Worm (Caenorhabditis elegans): ENCODE data around the gene his-4.

Gene his-4

DNA sequence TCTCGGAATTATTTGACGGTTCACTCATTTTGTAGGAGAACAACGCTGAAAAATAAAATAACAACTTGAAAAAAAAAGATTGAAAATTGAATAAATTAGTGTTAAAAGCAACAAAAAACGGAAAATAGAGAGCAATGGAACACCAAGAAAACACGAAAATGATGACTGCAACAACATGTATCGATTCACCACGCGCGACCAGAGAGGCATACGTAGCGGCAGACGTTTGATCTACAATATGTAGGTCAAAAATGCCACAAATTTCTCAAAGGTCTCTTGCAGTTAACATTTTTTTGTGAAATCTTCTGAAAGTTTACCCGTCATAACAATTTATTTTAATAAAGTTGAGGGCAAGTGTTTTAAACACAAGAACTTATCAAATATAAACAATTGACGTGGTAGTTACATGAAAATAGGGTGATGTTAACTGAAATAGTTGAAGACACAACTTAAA is 16.7 kb upstream of the his-4 start, which contains the start of gene F14H3.5:
TSS of gene F14H3.5 (minus strand) at position 51 of the 454 bp plus-strand sequence.
- TF ChIP-seq fkh-10 (GFP tag; optimal IDR thresholded peaks at IDR 0.05) (no peak), sdc-2 (tag; optimal IDR thresholded peaks at IDR 0.05) (no peak), rnt-1 (tag; optimal IDR thresholded peaks at IDR 0.05) (no peak), madf-2 (tag; optimal IDR thresholded peaks at IDR 0.05) (no peak), F13H6.1 (tag; optimal IDR thresholded peaks at IDR 0.05) (no peak), ceh-30 (tag; optimal IDR thresholded peaks at IDR 0.05) (no peak), hlh-30 (tag; optimal IDR thresholded peaks at IDR 0.05; ENCODE audit: insufficient read depth) (no peak), lim-6 (tag; optimal IDR thresholded peaks at IDR 0.05) (no peak), hlh-13 (GFP tag; optimal IDR thresholded peaks at IDR 0.05) (no peak), Y22D7AL.16 (tag; optimal IDR thresholded peaks at IDR 0.05) (no peak), K09A11.1 (tag; optimal IDR thresholded peaks at IDR 0.05; ENCODE audit: insufficient read depth) (no peak), npax-4 (tag; optimal IDR thresholded peaks at IDR 0.05) (no peak)

ce11 chrV:16055031-16055430 is 14.7 kb upstream of the his-4 start, which contains the start of gene F14H3.4:
F14H3.4 (minus strand) TSS chrV:16055072.
- TF ChIP-seq pha-4 (tag; optimal IDR thresholded peaks at IDR 0.05): no peak
- no peak for TF ChIP-seq ceh-34 (tag; optimal IDR thresholded peaks at IDR 0.05)
- TF ChIP-seq hlh-6 (tag; optimal IDR thresholded peaks at IDR 0.05): no peak
- no peak for TF ChIP-seq fkh-10 (GFP tag; optimal IDR thresholded peaks at IDR 0.05)
- no peak for TF ChIP-seq ceh-24 (tag; optimal IDR thresholded peaks at IDR 0.05)
- no peak for TF ChIP-seq fkh-6 (tag; optimal IDR thresholded peaks at IDR 0.05)
- TF ChIP-seq F13H6.1 (tag; optimal IDR thresholded peaks at IDR 0.05): no peak
- TF ChIP-seq sox-2 (GFP tag; IDR thresholded peaks at IDR 0.05): no peak
- no peak for TF ChIP-seq hlh-13 (GFP tag; optimal IDR thresholded peaks at IDR 0.05)
- no peak for TF ChIP-seq hlh-15 (tag; optimal IDR thresholded peaks at IDR 0.05)
- no peak for TF ChIP-seq pha-2 (tag; optimal IDR thresholded peaks at IDR 0.05)
- no peak for TF ChIP-seq K02D7.2 (tag; optimal IDR thresholded peaks at IDR 0.05)

DNA sequence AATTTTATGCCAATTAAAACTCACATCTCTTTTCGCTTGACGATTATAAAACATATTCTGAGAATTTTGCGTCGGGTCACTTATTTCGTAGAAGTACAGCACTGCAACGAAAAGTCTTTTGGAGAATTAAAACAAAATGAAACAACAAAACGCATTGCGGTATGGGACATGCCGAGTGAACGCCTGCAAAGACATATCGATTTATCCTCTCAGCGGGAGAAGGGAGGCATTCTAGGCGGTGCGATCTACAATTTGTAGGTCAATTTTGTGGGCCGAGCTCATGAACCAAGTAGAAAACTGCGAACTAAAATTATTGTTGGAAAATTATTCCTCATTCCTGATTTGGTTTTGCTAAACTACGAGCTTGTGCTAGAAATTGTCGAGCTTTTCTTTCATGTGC is 13.1 kb upstream of the his-4 start, which contains the start of gene F14H3.3:
TSS of gene F14H3.3 (minus strand) at position 101 of the 400 bp plus-strand sequence.
- TF ChIP-seq ceh-30 (tag; optimal IDR thresholded peaks at IDR 0.05) (no peak), pat-9 (tag; optimal IDR thresholded peaks at IDR 0.05) (no peak), ceh-14 (tag; optimal IDR thresholded peaks at IDR 0.05) (no peak), unc-55 (GFP tag; optimal IDR thresholded peaks at IDR 0.05) (no peak), eyg-1 (tag; optimal IDR thresholded peaks at IDR 0.05) (no peak), elt-4 (tag; optimal IDR thresholded peaks at IDR 0.05) (no peak), sox-4 (tag; optimal IDR thresholded peaks at IDR 0.05) (no peak), tbx-7 (tag; optimal IDR thresholded peaks at IDR 0.05) (no peak), dmd-4 (tag; optimal IDR thresholded peaks at IDR 0.05; ENCODE audit: borderline replicate concordance) (no peak), unc-42 (tag; optimal IDR thresholded peaks at IDR 0.05) (no peak), mec-3 (tag; optimal IDR thresholded peaks at IDR 0.05; ENCODE audit: borderline replicate concordance) (no peak), fkh-10 (GFP tag; optimal IDR thresholded peaks at IDR 0.05) (no peak), K09A11.1 (tag; optimal IDR thresholded peaks at IDR 0.05; ENCODE audit: insufficient read depth) (no peak), sdc-2 (tag; optimal IDR thresholded peaks at IDR 0.05) (no peak), fax-1 (tag; optimal IDR thresholded peaks at IDR 0.05) (no peak), pag-3 (tag; optimal IDR thresholded peaks at IDR 0.05; ENCODE audit: borderline replicate concordance) (no peak), hlh-13 (GFP tag; optimal IDR thresholded peaks at IDR 0.05) (no peak), ceh-24 (tag; optimal IDR thresholded peaks at IDR 0.05) (no peak), hlh-8 (tag; optimal IDR thresholded peaks at IDR 0.05) (no peak), zip-5 (tag; optimal IDR thresholded peaks at IDR 0.05) (no peak)

DNA sequence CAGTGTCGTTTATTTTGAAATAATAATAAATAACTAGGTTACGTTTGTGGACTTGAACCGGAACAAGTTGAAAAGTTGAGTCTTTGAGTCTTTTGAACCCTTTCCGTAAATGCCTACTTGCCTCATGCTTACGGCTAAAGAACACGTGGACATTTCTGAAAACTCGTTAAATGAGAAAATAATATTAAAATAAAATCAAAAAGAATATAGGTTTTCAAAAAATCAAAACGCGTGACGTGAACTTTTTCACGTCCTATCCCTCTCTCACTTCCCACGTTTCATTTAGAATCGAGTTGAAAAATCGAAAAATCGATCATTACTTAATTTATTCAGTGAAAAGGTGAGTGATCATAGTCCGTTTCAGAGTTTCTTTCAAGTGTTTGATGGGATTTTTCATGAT is 8.9 kb upstream of the his-4 start, which contains the start of gene best-12:
TSS of gene best-12 (plus strand) at position 301 of the 400 bp plus-strand sequence.
- no peak for TF ChIP-seq eyg-1 (tag; optimal IDR thresholded peaks at IDR 0.05)
- no peak for TF ChIP-seq ets-4 (tag; optimal IDR thresholded peaks at IDR 0.05)
- TF ChIP-seq tbx-7 (tag; optimal IDR thresholded peaks at IDR 0.05): no peak
